Worm (Caenorhabditis elegans): ENCODE data around the gene T26E4.18.

ce11 chrV:15796087-15796486 is 7.6 kb downstream of the T26E4.18 start, which contains the start of gene nhr-223:
- TF ChIP-seq lsy-2 (tag; optimal IDR thresholded peaks at IDR 0.05) (no peak), nhr-12 (tag; optimal IDR thresholded peaks at IDR 0.05) (no peak), snpc-4 (tag; optimal IDR thresholded peaks at IDR 0.05) (no peak), mls-2 (tag; optimal IDR thresholded peaks at IDR 0.05) (no peak), ztf-11 (tag; optimal IDR thresholded peaks at IDR 0.05) (no peak), nhr-76 (tag; optimal IDR thresholded peaks at IDR 0.05) (no peak), nhr-237 (tag; optimal IDR thresholded peaks at IDR 0.05) (no peak)
